Fruit fly (Drosophila melanogaster) whole organism, embryonic: ENCODE data around the gene mRpL15.
A peak's percentile ranks its signal among the peaks of the same experiment; 100 is the strongest.

ENCODE experiments used
- BEAF-32 ChIP-seq: fragments of 200-800 bp; sonication (Bioruptor generic); optimal IDR thresholded peaks from 3 replicates; lab custom pipeline; 2017; ENCODE audit warnings: missing biosample characterization, missing genetic modification characterization, mild to moderate bottlenecking, moderate library complexity, missing genetic modification reagents
- Bgb ChIP-seq: fragments of 200-800 bp; sonication (Bioruptor generic); IDR thresholded peaks from 2 replicates; pipeline ENCODE4 v1.3.6; 2022; ENCODE audit warnings: missing biosample characterization, missing genetic modification characterization; ENCODE audit not compliant: partially characterized antibody
- CG1024 ChIP-seq: fragments of 200-800 bp; sonication (Bioruptor generic); IDR thresholded peaks from 2 replicates; pipeline ENCODE4 v1.3.6; 2022; ENCODE audit warnings: missing biosample characterization, missing genetic modification characterization
- CG10267 ChIP-seq: fragments of 200-800 bp; sonication (Bioruptor generic); optimal IDR thresholded peaks from 2 replicates; lab custom pipeline; 2018; ENCODE audit warnings: missing biosample characterization, mild to moderate bottlenecking, missing genetic modification characterization, moderate library complexity
- CG12659 ChIP-seq: fragments of 200-800 bp; sonication (Bioruptor generic); optimal IDR thresholded peaks from 3 replicates; lab custom pipeline; 2017; ENCODE audit warnings: mild to moderate bottlenecking, missing biosample characterization, missing genetic modification reagents, missing genetic modification characterization
- CG13287 ChIP-seq: fragments of 200-800 bp; sonication (Bioruptor generic); IDR thresholded peaks from 2 replicates; pipeline ENCODE4 v1.3.6; 2022; ENCODE audit warnings: missing biosample characterization, missing genetic modification characterization; ENCODE audit not compliant: partially characterized antibody
- CG14710 ChIP-seq: fragments of 200-800 bp; sonication (Bioruptor generic); optimal IDR thresholded peaks from 3 replicates; lab custom pipeline; 2019; ENCODE audit warnings: missing biosample characterization, mild to moderate bottlenecking, missing genetic modification characterization, moderate library complexity
- CG15011 ChIP-seq: fragments of 200-800 bp; sonication (Bioruptor generic); optimal IDR thresholded peaks from 3 replicates; lab custom pipeline; 2018; ENCODE audit warnings: missing biosample characterization, mild to moderate bottlenecking, missing genetic modification characterization
- CG15479 ChIP-seq: fragments of 200-800 bp; sonication (Bioruptor generic); optimal IDR thresholded peaks from 3 replicates; lab custom pipeline; 2019; ENCODE audit warnings: missing biosample characterization, mild to moderate bottlenecking, missing genetic modification characterization, moderate library complexity
- CG15514 ChIP-seq: fragments of 200-800 bp; sonication (Bioruptor generic); optimal IDR thresholded peaks from 3 replicates; lab custom pipeline; 2017; ENCODE audit warnings: missing biosample characterization, missing genetic modification characterization, mild to moderate bottlenecking, moderate library complexity, missing genetic modification reagents
- CG17186 ChIP-seq: fragments of 200-800 bp; sonication (Bioruptor generic); optimal IDR thresholded peaks from 3 replicates; lab custom pipeline; 2017; ENCODE audit warnings: missing biosample characterization, missing genetic modification reagents, missing genetic modification characterization
- CG2199 ChIP-seq: fragments of 200-800 bp; sonication (Bioruptor generic); IDR thresholded peaks from 3 replicates; pipeline ENCODE4 v1.3.6; 2022; ENCODE audit warnings: missing biosample characterization, missing genetic modification characterization
- CG2202 ChIP-seq: fragments of 200-800 bp; sonication (Bioruptor generic); optimal IDR thresholded peaks from 2 replicates; lab custom pipeline; 2018; ENCODE audit warnings: missing biosample characterization, mild to moderate bottlenecking, missing genetic modification characterization
- CG2712 ChIP-seq: fragments of 200-800 bp; optimal IDR thresholded peaks from 3 replicates; lab custom pipeline; 2019; ENCODE audit warnings: missing biosample characterization, mild to moderate bottlenecking, missing genetic modification characterization, moderate library complexity
- CG33213 ChIP-seq: fragments of 200-800 bp; sonication (Bioruptor generic); optimal IDR thresholded peaks from 3 replicates; lab custom pipeline; 2016; ENCODE audit warnings: missing biosample characterization, missing genetic modification characterization
- CG4404 ChIP-seq: fragments of 200-800 bp; sonication (Bioruptor generic); IDR thresholded peaks from 2 replicates; pipeline ENCODE4 v1.3.6; 2022; ENCODE audit warnings: missing biosample characterization, missing genetic modification characterization
- CG4617 ChIP-seq: fragments of 200-800 bp; sonication (Bioruptor generic); optimal IDR thresholded peaks from 3 replicates; lab custom pipeline; 2016; ENCODE audit warnings: missing biosample characterization, missing genetic modification characterization, borderline replicate concordance
- CG9797 ChIP-seq: fragments of 200-800 bp; sonication (Bioruptor generic); optimal IDR thresholded peaks from 3 replicates; lab custom pipeline; 2018; ENCODE audit warnings: missing biosample characterization, mild to moderate bottlenecking, missing genetic modification characterization
- CTCF ChIP-seq: fragments of 200-800 bp; sonication (Bioruptor generic); optimal IDR thresholded peaks from 2 replicates; lab custom pipeline; 2017; ENCODE audit warnings: missing biosample characterization, mild to moderate bottlenecking, missing genetic modification characterization, moderate library complexity
- Dek ChIP-seq: fragments of 200-800 bp; sonication (Bioruptor generic); optimal IDR thresholded peaks from 3 replicates; lab custom pipeline; 2019; ENCODE audit warnings: missing biosample characterization, mild to moderate bottlenecking, missing genetic modification characterization, moderate library complexity
- Dref ChIP-seq: fragments of 200-800 bp; sonication (Bioruptor generic); IDR thresholded peaks from 2 replicates; pipeline ENCODE4 v1.3.6; 2022; ENCODE audit warnings: missing biosample characterization, missing genetic modification characterization
- Elba2 ChIP-seq: fragments of 200-800 bp; sonication (Bioruptor generic); optimal IDR thresholded peaks from 3 replicates; lab custom pipeline; 2016; ENCODE audit warnings: missing biosample characterization, missing genetic modification characterization
- HLHmδ ChIP-seq: fragments of 200-800 bp; sonication (Bioruptor generic); optimal IDR thresholded peaks from 2 replicates; lab custom pipeline; 2018; ENCODE audit warnings: missing biosample characterization, mild to moderate bottlenecking, missing genetic modification characterization, moderate library complexity
- HmgZ ChIP-seq: fragments of 200-800 bp; sonication (Bioruptor generic); optimal IDR thresholded peaks from 2 replicates; lab custom pipeline; 2018; ENCODE audit warnings: missing biosample characterization, mild to moderate bottlenecking, missing genetic modification characterization
- Lim3 ChIP-seq: fragments of 200-800 bp; sonication (Bioruptor generic); IDR thresholded peaks from 2 replicates; pipeline ENCODE4 v1.3.6; 2022; ENCODE audit warnings: missing biosample characterization, missing genetic modification characterization
- MBD-R2 ChIP-seq: fragments of 200-800 bp; sonication (Bioruptor generic); IDR thresholded peaks from 2 replicates; pipeline ENCODE4 v1.3.6; 2022; ENCODE audit warnings: missing biosample characterization, missing genetic modification characterization
- MESR4 ChIP-seq: fragments of 200-800 bp; sonication (Bioruptor generic); optimal IDR thresholded peaks from 2 replicates; lab custom pipeline; 2018; ENCODE audit warnings: missing biosample characterization, mild to moderate bottlenecking, missing genetic modification characterization, moderate library complexity
- Med ChIP-seq: fragments of 200-800 bp; sonication (Bioruptor generic); peaks from one replicate; lab custom pipeline; 2016; ENCODE audit warnings: missing biosample characterization, missing genetic modification characterization, mild to moderate bottlenecking, inconsistent platforms, moderate library complexity
- Nf-YB ChIP-seq: fragments of 200-800 bp; sonication (Bioruptor generic); optimal IDR thresholded peaks from 3 replicates; lab custom pipeline; 2019; ENCODE audit warnings: missing biosample characterization, mild to moderate bottlenecking, missing genetic modification characterization, moderate library complexity
- Pdp1 ChIP-seq, 2 experiments: fragments of 200-800 bp; sonication (Bioruptor generic); optimal IDR thresholded peaks; 3 replicates each; lab custom pipeline; 2016; ENCODE audit warnings: missing biosample characterization in 2 of 2, missing genetic modification characterization in 2 of 2, mild to moderate bottlenecking in 1 of 2, moderate library complexity in 1 of 2
- Scr ChIP-seq: fragments of 200-800 bp; sonication (Bioruptor generic); IDR thresholded peaks from 2 replicates; pipeline ENCODE4 v1.3.6; 2022; ENCODE audit warnings: missing biosample characterization, missing genetic modification characterization; ENCODE audit not compliant: partially characterized antibody
- Stat92E ChIP-seq, 3 experiments: fragments of >200 bp in 2 of 3; fragments of 200-800 bp in 1 of 3; sonication (Bioruptor generic) in 1 of 3; optimal IDR thresholded peaks; 2 replicates each; lab custom pipeline; 2017 to 2019; ENCODE audit warnings: missing biosample characterization in 3 of 3, missing genetic modification characterization in 3 of 3, mild to moderate bottlenecking in 1 of 3, moderate library complexity in 1 of 3
- YL-1 ChIP-seq: fragments of 200-800 bp; sonication (Bioruptor generic); optimal IDR thresholded peaks from 3 replicates; lab custom pipeline; 2017; ENCODE audit warnings: missing biosample characterization, mild to moderate bottlenecking, missing genetic modification characterization
- al ChIP-seq: fragments of 200-800 bp; sonication (Bioruptor generic); IDR thresholded peaks from 2 replicates; pipeline ENCODE4 v1.3.6; 2022; ENCODE audit warnings: missing biosample characterization, missing genetic modification characterization
- bbx ChIP-seq: fragments of 200-800 bp; sonication (Bioruptor generic); IDR thresholded peaks from 2 replicates; pipeline ENCODE4 v1.3.6; 2022; ENCODE audit warnings: missing biosample characterization, missing genetic modification characterization; ENCODE audit not compliant: partially characterized antibody
- danr ChIP-seq: fragments of 200-800 bp; sonication (Bioruptor generic); IDR thresholded peaks from 2 replicates; pipeline ENCODE4 v1.3.6; 2022; ENCODE audit warnings: missing biosample characterization, missing genetic modification characterization
- eve ChIP-seq, 2 experiments: fragments of >200 bp; optimal IDR thresholded peaks; 2 replicates each; lab custom pipeline; 2017; ENCODE audit warnings: missing biosample characterization in 2 of 2, missing genetic modification characterization in 2 of 2
- gfzf ChIP-seq: fragments of 200-800 bp; sonication (Bioruptor generic); optimal IDR thresholded peaks from 2 replicates; lab custom pipeline; 2016; ENCODE audit warnings: missing biosample characterization, mild to moderate bottlenecking, missing genetic modification characterization, moderate library complexity
- ham ChIP-seq: fragments of 200-800 bp; sonication (Bioruptor generic); IDR thresholded peaks from 2 replicates; pipeline ENCODE4 v1.3.6; 2022; ENCODE audit warnings: missing biosample characterization, missing genetic modification characterization
- kah ChIP-seq: fragments of 200-800 bp; sonication (Bioruptor generic); optimal IDR thresholded peaks from 2 replicates; lab custom pipeline; 2018; ENCODE audit warnings: missing biosample characterization, mild to moderate bottlenecking, missing genetic modification characterization
- nom ChIP-seq: fragments of 200-800 bp; sonication (Bioruptor generic); optimal IDR thresholded peaks from 2 replicates; lab custom pipeline; 2017; ENCODE audit warnings: missing biosample characterization, missing genetic modification characterization, mild to moderate bottlenecking, moderate library complexity, missing genetic modification reagents
- pzg ChIP-seq: fragments of 200-800 bp; sonication (Bioruptor generic); optimal IDR thresholded peaks from 3 replicates; lab custom pipeline; 2018; ENCODE audit warnings: missing biosample characterization, mild to moderate bottlenecking, missing genetic modification characterization, moderate library complexity
- row ChIP-seq: fragments of 200-800 bp; sonication (Bioruptor generic); IDR thresholded peaks from 3 replicates; pipeline ENCODE4 v1.3.6; 2022; ENCODE audit warnings: missing biosample characterization, missing genetic modification characterization
- sna ChIP-seq: fragments of 200-800 bp; sonication (Bioruptor generic); IDR thresholded peaks from 2 replicates; pipeline ENCODE4 v1.3.6; 2022; ENCODE audit warnings: missing biosample characterization, missing genetic modification characterization; ENCODE audit not compliant: partially characterized antibody
- stwl ChIP-seq: fragments of 200-800 bp; sonication (Bioruptor generic); optimal IDR thresholded peaks from 3 replicates; lab custom pipeline; 2018; ENCODE audit warnings: missing biosample characterization, mild to moderate bottlenecking, missing genetic modification characterization, moderate library complexity
- sug ChIP-seq: fragments of 200-800 bp; optimal IDR thresholded peaks from 2 replicates; lab custom pipeline; 2019; ENCODE audit warnings: missing biosample characterization, mild to moderate bottlenecking, missing genetic modification characterization, moderate library complexity
- trem ChIP-seq: fragments of 200-800 bp; optimal IDR thresholded peaks from 3 replicates; lab custom pipeline; 2019; ENCODE audit warnings: missing biosample characterization, mild to moderate bottlenecking, missing genetic modification characterization, moderate library complexity

The mRpL15 gene

dm6 chr3L:20431619-20432018 is 4.4 kb downstream of the mRpL15 start:
- TF ChIP-seq sug, result peak; percentile 99
- no peak for TF ChIP-seq kah
- peak; percentile 13 for TF ChIP-seq Bgb (GFP tag; lab: Robert Waterston, UW)
- TF ChIP-seq, all 482 proteins: peak for 2

dm6 chr3L:20430182-20430581 is 5.8 kb downstream of the mRpL15 start, which contains the start of gene CG5262:
CG5262 (minus strand) TSS chr3L:20430475.
- TF ChIP-seq danr (no peak), pzg (peak; percentile 72), CG14710 (tag; lab: Kevin White, UChicago) (peak; percentile 31), HmgZ (tag; lab: Kevin White, UChicago) (peak; percentile 47), sna (GFP tag; lab: Robert Waterston, UW) (0 out of 2 replicates have a peak, but pooled peaks have one; percentile 15), gfzf (GFP tag; lab: Kevin White, UChicago) (peak; percentile 91), CG15514 (GFP tag; lab: Kevin White, UChicago) (peak; percentile 44), CG9797 (peak; percentile 75), Dref (GFP tag; lab: Robert Waterston, UW) (peak; percentile 43; the same call in 1 of the 2 replicates), CG1024 (GFP tag; lab: Robert Waterston, UW) (no peak), BEAF-32 (GFP tag; lab: Kevin White, UChicago) (peak; percentile 39), bbx (peak; percentile 37), Scr (GFP tag; lab: Robert Waterston, UW) (peak; percentile 28; the same call in 1 of the 2 replicates), MESR4 (GFP tag; lab: Kevin White, UChicago) (peak; percentile 67), Pdp1 (GFP tag; optimal IDR thresholded peaks at IDR 0.05; lab: Kevin White, UChicago) (peak in 1 of 2 experiments; percentile 55), CG4617 (peak; percentile 83), CG4404 (GFP tag; lab: Robert Waterston, UW) (no peak), MBD-R2 (GFP tag; lab: Robert Waterston, UW) (peak; percentile 64), CG2202 (tag; lab: Kevin White, UChicago) (no peak), row (GFP tag; lab: Robert Waterston, UW) (0 out of 3 replicates have a peak, but pooled peaks have one; percentile 16), CG10267 (tag; lab: Kevin White, UChicago) (peak; percentile 44), Dek (no peak), stwl (peak; percentile 79), ham (GFP tag; lab: Robert Waterston, UW) (no peak), al (GFP tag; lab: Robert Waterston, UW) (no peak), CG2199 (GFP tag; lab: Robert Waterston, UW) (peak; percentile 48; the same call in 1 of the 3 replicates), CTCF (peak; percentile 31), nom (GFP tag; lab: Kevin White, UChicago) (peak; percentile 60), CG2712 (tag; lab: Kevin White, UChicago) (peak; percentile 30), CG12659 (GFP tag; lab: Kevin White, UChicago) (peak; percentile 21), YL-1 (GFP tag; lab: Kevin White, UChicago) (peak; percentile 56), CG15011 (GFP tag; lab: Kevin White, UChicago) (no peak), Bgb (GFP tag; lab: Robert Waterston, UW) (peak; percentile 36; the same call in 1 of the 2 replicates), Med (peak; percentile 9), CG33213 (peak; percentile 15), trem (tag; lab: Kevin White, UChicago) (peak; percentile 66), Nf-YB (GFP tag; lab: Kevin White, UChicago) (peak; percentile 64), HLHmδ (no peak), Elba2 (GFP tag; lab: Kevin White, UChicago) (peak; percentile 82), CG17186 (GFP tag; lab: Kevin White, UChicago) (peak; percentile 21), Stat92E (GFP tag; optimal IDR thresholded peaks at IDR 0.05; lab: Kevin White, UChicago) (peak in 1 of 3 experiments; percentile 22), CG15479 (GFP tag; lab: Kevin White, UChicago) (peak; percentile 65), eve (GFP tag; optimal IDR thresholded peaks at IDR 0.05; lab: Kevin White, UChicago) (no peak), Lim3 (GFP tag; lab: Robert Waterston, UW) (no peak), CG13287 (GFP tag; lab: Robert Waterston, UW) (peak; percentile 45; the same call in 1 of the 2 replicates)
